Worm (Caenorhabditis elegans): Measurements from ENCODE around the gene ztf-1.

DNA sequence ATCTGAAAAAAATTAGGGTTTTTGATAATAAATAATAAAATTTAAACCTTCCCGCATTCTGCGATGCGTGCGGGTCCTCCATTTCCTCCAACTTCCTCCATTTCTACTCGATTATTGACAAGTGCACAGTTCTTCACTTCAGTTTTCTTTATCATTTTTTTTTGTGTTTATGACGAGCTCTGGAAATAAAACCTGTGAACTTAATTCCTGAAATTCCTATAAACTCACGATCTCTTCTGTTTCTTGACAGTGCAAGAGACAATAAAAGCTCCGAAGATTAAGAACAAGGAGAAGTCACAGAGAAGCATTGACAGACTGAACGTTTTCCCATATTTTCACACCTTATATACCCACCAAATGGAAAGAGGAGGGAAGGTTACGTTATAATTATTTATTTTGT is 20.3 kb downstream of the ztf-1 start, which contains the start of gene K02D10.3:
- TF ChIP-seq med-1 (GFP tag; optimal IDR thresholded peaks at IDR 0.05; ENCODE audit: insufficient read depth), result no peak
- no peak for TF ChIP-seq ztf-29 (GFP tag; IDR thresholded peaks at IDR 0.05)
- no peak for TF ChIP-seq tab-1 (GFP tag; IDR thresholded peaks at IDR 0.05)
- no peak for TF ChIP-seq cog-1 (tag; optimal IDR thresholded peaks at IDR 0.05)
- no peak for TF ChIP-seq klf-2 (GFP tag; conservative IDR thresholded peaks at IDR 0.05)
- TF ChIP-seq flt-1 (GFP tag; IDR thresholded peaks at IDR 0.05), result no peak
- TF ChIP-seq T22C8.4 (GFP tag; IDR thresholded peaks at IDR 0.05), result no peak
